Worm (Caenorhabditis elegans) whole organism, young adult: Measurements from ENCODE around the gene taf-2.

Experiments used
- ama-1 ChIP-seq, 3 experiments: fragments of 150-350 bp in 1 of 3; sonication (generic microtip) in 2 of 3; optimal IDR thresholded peaks; 2 replicates each; lab custom pipeline; 2014 to 2018; ENCODE audit warnings: missing biosample characterization in 2 of 3, missing genetic modification characterization in 2 of 3, missing genetic modification reagents in 2 of 3
- cebp-1 ChIP-seq, 2 experiments: fragments of 200-800 bp in 1 of 2; sonication (Bioruptor generic) in 1 of 2; sonication (generic microtip) in 1 of 2; IDR thresholded peaks in 1 of 2; optimal IDR thresholded peaks in 1 of 2; 2 replicates each; pipeline versions ENCODE4 v1.3.6 to Lab custom; 2017 to 2022; ENCODE audit warnings: missing compliant biosample characterization in 2 of 2, missing genetic modification characterization in 2 of 2, mild to moderate bottlenecking in 1 of 2, missing genetic modification reagents in 1 of 2, moderate library complexity in 1 of 2
- ceh-58 ChIP-seq: fragments of 200-800 bp; sonication (Bioruptor generic); IDR thresholded peaks from 2 replicates; pipeline ENCODE4 v1.3.6; 2022; ENCODE audit warnings: missing genetic modification characterization, missing compliant biosample characterization
- hsf-1 ChIP-seq: fragments of 200-800 bp; sonication (Bioruptor generic); IDR thresholded peaks from 2 replicates; pipeline ENCODE4 v1.3.6; 2022; ENCODE audit warnings: missing genetic modification reagents, missing genetic modification characterization, missing compliant biosample characterization
- repo-1 ChIP-seq: sonication (generic microtip); optimal IDR thresholded peaks from 2 replicates; lab custom pipeline; 2017; ENCODE audit warnings: mild to moderate bottlenecking, missing genetic modification characterization, missing compliant biosample characterization
- snpc-4 ChIP-seq, 5 experiments: fragments of 150-350 bp in 1 of 5; sonication (generic microtip) in 4 of 5; optimal IDR thresholded peaks; 2 replicates each; lab custom pipeline; 2014 to 2018; ENCODE audit warnings: missing genetic modification characterization in 5 of 5, missing biosample characterization in 3 of 5, antibody characterized with exemption in 2 of 5, mild to moderate bottlenecking in 2 of 5, missing compliant biosample characterization in 2 of 5, missing genotype in 2 of 5, moderate library complexity in 2 of 5, missing genetic modification reagents in 1 of 5
- sptf-2 ChIP-seq: fragments of 200-800 bp; sonication (Bioruptor generic); optimal IDR thresholded peaks from 2 replicates; lab custom pipeline; 2018; ENCODE audit warnings: mild to moderate bottlenecking, missing genetic modification characterization, missing compliant biosample characterization
- tbp1 ChIP-seq: fragments of 200-800 bp; sonication (Bioruptor generic); optimal IDR thresholded peaks from 2 replicates; lab custom pipeline; 2018; ENCODE audit warnings: mild to moderate bottlenecking, missing genetic modification characterization, missing compliant biosample characterization

DNA sequence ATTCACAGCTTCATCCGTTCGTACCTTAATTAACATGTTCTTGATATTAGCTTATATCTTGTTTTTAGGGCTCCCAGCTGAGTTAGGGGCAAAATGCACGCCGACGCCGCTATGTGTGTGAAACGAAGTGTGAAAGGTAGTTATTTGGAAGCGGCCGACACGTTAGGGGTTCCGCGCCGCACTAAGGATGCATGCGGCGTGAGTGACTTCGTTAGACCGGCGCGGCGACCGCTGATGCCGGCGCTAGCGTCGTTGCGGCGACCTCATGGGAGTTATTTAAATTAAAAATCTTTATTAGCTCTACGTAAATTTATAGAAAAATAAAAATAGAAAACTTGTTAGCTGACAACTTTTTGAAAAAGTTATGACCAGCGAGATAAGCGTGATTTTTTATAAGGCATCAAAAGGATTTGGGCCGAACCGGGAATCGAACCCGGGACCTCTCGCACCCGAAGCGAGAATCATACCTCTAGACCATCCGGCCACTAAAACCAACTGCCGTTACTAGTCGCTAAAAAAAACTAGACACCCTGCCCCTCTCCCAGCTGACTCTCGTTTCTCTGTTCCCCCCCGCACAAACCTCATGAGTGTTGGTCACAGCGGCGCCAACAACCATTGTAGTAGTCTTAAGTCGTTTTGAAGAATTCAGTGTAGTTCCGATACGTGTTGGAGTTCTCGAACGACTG lies 41.5 kb downstream of the taf-2 start:
- peak; percentile 40; the same call in 1 of the 2 replicates for TF ChIP-seq cebp-1 (GFP tag; IDR thresholded peaks at IDR 0.05; lab: Robert Waterston, UW)
- no peak for TF ChIP-seq cebp-1 (tag; optimal IDR thresholded peaks at IDR 0.05; lab: Kevin White, UChicago)
- TF ChIP-seq ceh-58 (GFP tag; lab: Robert Waterston, UW): no peak
- TF ChIP-seq repo-1 (tag; lab: Kevin White, UChicago): no peak
- no peak for TF ChIP-seq hsf-1 (GFP tag; lab: Robert Waterston, UW)
- TF ChIP-seq ama-1 (optimal IDR thresholded peaks at IDR 0.05; lab: Kevin White, UChicago): no peak
- TF ChIP-seq ama-1 (GFP tag; optimal IDR thresholded peaks at IDR 0.05; lab: Kevin White, UChicago): peak; percentile 54 to 78
- TF ChIP-seq tbp1 (GFP tag; lab: Kevin White, UChicago): peak; percentile 96
- peak; percentile 78 for TF ChIP-seq snpc-4 (GFP tag; optimal IDR thresholded peaks at IDR 0.05; lab: Kevin White, UChicago)
- peak in 3 of 4 experiments; percentile 61 to 94 (median 87) for TF ChIP-seq snpc-4 (tag; optimal IDR thresholded peaks at IDR 0.05; lab: Kevin White, UChicago)
- TF ChIP-seq sptf-2 (GFP tag; lab: Kevin White, UChicago): no peak
